Fruit fly (Drosophila melanogaster): ENCODE data around the gene NijA.

The NijA gene

dm6 chr3L:10683899-10684340 lies 12.8 kb downstream of the NijA start (continued):
- TF ChIP-seq Sry-β (GFP tag; optimal IDR thresholded peaks at IDR 0.05) (no peak), Xbp1 (GFP tag; optimal IDR thresholded peaks at IDR 0.05) (peak; percentile 65), CG9817 (tag; optimal IDR thresholded peaks at IDR 0.05) (peak; percentile 65), CG15269 (tag; optimal IDR thresholded peaks at IDR 0.05) (peak; percentile 71), CG16863 (GFP tag; optimal IDR thresholded peaks at IDR 0.05) (peak; percentile 12), CG1529 (GFP tag; optimal IDR thresholded peaks at IDR 0.05) (peak; percentile 16), CG12744 (GFP tag; optimal IDR thresholded peaks at IDR 0.05) (peak; percentile 13), CG3407 (GFP tag; optimal IDR thresholded peaks at IDR 0.05) (peak; percentile 22), CG6813 (GFP tag; optimal IDR thresholded peaks at IDR 0.05) (no peak), vvl (GFP tag; IDR thresholded peaks at IDR 0.05) (peak; percentile 58; the same call in 1 of the 2 replicates), CG2199 (GFP tag; IDR thresholded peaks at IDR 0.05) (0 out of 3 replicates have a peak, but pooled peaks have one; percentile 59), Sox102F (GFP tag; optimal IDR thresholded peaks at IDR 0.05) (no peak), Bgb (GFP tag; IDR thresholded peaks at IDR 0.05; ENCODE audit: partially characterized antibody) (0 out of 2 replicates have a peak, but pooled peaks have one; percentile 14), Ravus (GFP tag; IDR thresholded peaks at IDR 0.05) (peak; percentile 15), grn (GFP tag; optimal IDR thresholded peaks at IDR 0.05) (no peak), Xrp1 (GFP tag; IDR thresholded peaks at IDR 0.05) (peak; percentile 65), CG16813 (GFP tag; IDR thresholded peaks at IDR 0.05; ENCODE audit: partially characterized antibody) (no peak), CG32532 (GFP tag; IDR thresholded peaks at IDR 0.05) (peak; percentile 78), grau (tag; optimal IDR thresholded peaks at IDR 0.05) (peak; percentile 91), croc (GFP tag; conservative IDR thresholded peaks at IDR 0.05) (peak; percentile 43; the same call in 1 of the 3 replicates), pb (GFP tag; optimal IDR thresholded peaks at IDR 0.05) (peak; percentile 83), Lhr (GFP tag; optimal IDR thresholded peaks at IDR 0.05) (no peak), dpn (GFP tag; optimal IDR thresholded peaks at IDR 0.05) (peak; percentile 53 to 74), pan (optimal IDR thresholded peaks at IDR 0.05) (no peak), pan (GFP tag; optimal IDR thresholded peaks at IDR 0.05 in 1 of 2, IDR thresholded peaks at IDR 0.05 in 1 of 2) (peak in 1 of 2 experiments; percentile 81), CG15696 (tag; optimal IDR thresholded peaks at IDR 0.05) (peak; percentile 3), CG17328 (GFP tag; IDR thresholded peaks at IDR 0.05) (peak; percentile 45; the same call in 1 of the 2 replicates), CG7928 (GFP tag; optimal IDR thresholded peaks at IDR 0.05) (peak; percentile 29), HLH54F (GFP tag; optimal IDR thresholded peaks at IDR 0.05) (peak; percentile 36), Antp (GFP tag; optimal IDR thresholded peaks at IDR 0.05) (peak; percentile 70), MTF-1 (GFP tag; optimal IDR thresholded peaks at IDR 0.05; ENCODE audit: borderline replicate concordance) (peak; percentile 52), Camta (GFP tag; optimal IDR thresholded peaks at IDR 0.05) (peak; percentile 52), CG7786 (GFP tag; optimal IDR thresholded peaks at IDR 0.05) (peak; percentile 57), gsb-n (tag; optimal IDR thresholded peaks at IDR 0.05) (peak; percentile 1), Hr39 (optimal IDR thresholded peaks at IDR 0.05) (no peak), H15 (GFP tag; IDR thresholded peaks at IDR 0.05) (peak; percentile 71; the same call in 2 of the 3 replicates), lmd (GFP tag; IDR thresholded peaks at IDR 0.05) (peak; percentile 75), CG1024 (GFP tag; IDR thresholded peaks at IDR 0.05) (no peak), CG11504 (tag; optimal IDR thresholded peaks at IDR 0.05) (peak; percentile 81), CG18619 (GFP tag; optimal IDR thresholded peaks at IDR 0.05) (peak; percentile 67), hbn (GFP tag; IDR thresholded peaks at IDR 0.05; ENCODE audit: partially characterized antibody) (no peak), Bteb2 (GFP tag; optimal IDR thresholded peaks at IDR 0.05) (no peak), Hmr (GFP tag; optimal IDR thresholded peaks at IDR 0.05) (peak; percentile 60), CG8290 (GFP tag; optimal IDR thresholded peaks at IDR 0.05) (peak; percentile 31), CG8290 (tag; optimal IDR thresholded peaks at IDR 0.05) (peak in 1 of 2 experiments; percentile 4), sim (GFP tag; IDR thresholded peaks at IDR 0.05) (no peak), crp (GFP tag; optimal IDR thresholded peaks at IDR 0.05) (no peak), CG6683 (GFP tag; optimal IDR thresholded peaks at IDR 0.05) (peak; percentile 18), wdn (GFP tag; IDR thresholded peaks at IDR 0.05) (peak; percentile 25; the same call in 1 of the 2 replicates), pzg (GFP tag; optimal IDR thresholded peaks at IDR 0.05) (no peak), CG11456 (GFP tag; IDR thresholded peaks at IDR 0.05) (peak; percentile 70; the same call in 2 of the 3 replicates)
